Worm (Caenorhabditis elegans) whole organism, L4/young adult: ENCODE results near the gene Y47D3A.21.

Experiments used
- dao-5 ChIP-seq: sonication (generic microtip); optimal IDR thresholded peaks from 2 replicates; lab custom pipeline; 2016; ENCODE audit warnings: missing genotype, missing genetic modification characterization, moderate library complexity, missing compliant biosample characterization
- him-1 ChIP-seq: sonication (generic microtip); optimal IDR thresholded peaks from 2 replicates; lab custom pipeline; 2016; ENCODE audit warnings: missing genotype, missing genetic modification reagents, missing genetic modification characterization, missing compliant biosample characterization

DNA sequence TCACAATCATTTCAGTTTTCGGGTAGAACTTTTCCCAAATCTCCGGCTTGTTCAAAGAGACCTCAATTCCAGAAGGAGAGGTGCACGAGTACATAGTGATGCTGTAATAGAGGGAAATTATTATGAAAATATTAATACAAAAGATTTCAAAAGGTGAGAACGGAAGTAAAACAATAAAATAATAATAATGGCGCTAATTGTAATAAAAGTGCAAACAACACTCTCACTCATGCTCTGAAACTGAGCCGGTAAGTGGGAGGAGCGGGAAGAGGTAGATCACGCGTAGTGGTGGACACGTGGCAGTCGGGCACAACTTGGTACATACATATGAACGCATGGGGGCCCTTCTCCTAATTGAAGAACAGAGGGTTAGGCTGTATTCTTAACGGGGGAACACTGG is 51.7 kb downstream of the Y47D3A.21 start, which contains the start of gene tbx-37:
- no peak for TF ChIP-seq dao-5 (tag; lab: Kevin White, UChicago)
- TF ChIP-seq him-1 = no peak
